Worm (Caenorhabditis elegans): ENCODE measurements around the gene lin-1.

DNA sequence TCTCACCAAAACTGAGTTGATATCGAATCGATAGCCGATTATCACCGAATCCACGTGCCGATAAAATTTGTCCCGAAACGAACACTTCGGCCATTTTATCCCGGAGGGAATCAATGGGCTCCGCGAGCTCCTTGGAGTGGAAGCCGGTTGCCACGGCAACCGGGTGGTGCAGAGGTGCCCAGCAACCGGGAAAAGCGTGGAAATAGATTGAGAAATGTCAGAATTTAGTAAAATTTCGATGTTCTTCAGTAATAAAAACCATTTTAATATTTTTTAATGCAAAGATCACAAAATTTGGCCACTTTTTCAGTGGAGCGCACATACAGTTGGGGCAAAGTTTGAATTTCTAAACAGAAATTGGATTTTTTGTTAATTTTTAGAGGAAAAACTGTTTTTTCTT, 6.4 kb upstream of the lin-1 start, which contains the start of gene mksr-2:
- no peak for TF ChIP-seq him-1 (tag; optimal IDR thresholded peaks at IDR 0.05)
- no peak for TF ChIP-seq W03F9.2 (tag; optimal IDR thresholded peaks at IDR 0.05)

Measured in whole organism, L4/young adult.